Worm (Caenorhabditis elegans) whole organism, L4 larva: ENCODE results near the gene lury-1.

Experiments
- D1046.2 ChIP-seq: fragments of 200-800 bp; sonication (Bioruptor generic); IDR thresholded peaks from 2 replicates; pipeline ENCODE4 v1.3.6; 2022; ENCODE audit warnings: missing genetic modification characterization, missing compliant biosample characterization
- F26F4.8 ChIP-seq: fragments of 200-800 bp; sonication (Bioruptor generic); conservative IDR thresholded peaks from 2 replicates; pipeline ENCODE4 v1.3.6; 2022; ENCODE audit warnings: missing genetic modification characterization, missing compliant biosample characterization
- F44E2.7 ChIP-seq: fragments of 200-800 bp; sonication (Bioruptor generic); IDR thresholded peaks from 2 replicates; pipeline ENCODE4 v2.1.2; 2022; ENCODE audit warnings: missing genetic modification characterization, missing compliant biosample characterization
- Y105C5A.15 ChIP-seq: fragments of 200-800 bp; sonication (Bioruptor generic); IDR thresholded peaks from 2 replicates; pipeline ENCODE4 v1.3.6; 2022; ENCODE audit warnings: missing genetic modification characterization, missing compliant biosample characterization
- Y48G9A.11 ChIP-seq: fragments of 200-800 bp; sonication (Bioruptor generic); IDR thresholded peaks from 2 replicates; pipeline ENCODE4 v1.3.6; 2022; ENCODE audit warnings: missing genetic modification reagents, missing genetic modification characterization, missing compliant biosample characterization
- ceh-28 ChIP-seq: fragments of 150-350 bp; optimal IDR thresholded peaks from 2 replicates; lab custom pipeline; 2014; ENCODE audit warnings: missing biosample characterization, missing genetic modification reagents, missing genetic modification characterization
- ceh-62 ChIP-seq: sonication (generic microtip); optimal IDR thresholded peaks from 2 replicates; lab custom pipeline; 2017; ENCODE audit warnings: missing biosample characterization, missing genetic modification characterization
- cey-2 ChIP-seq: sonication (generic microtip); optimal IDR thresholded peaks from 3 replicates; lab custom pipeline; 2017; ENCODE audit warnings: missing genetic modification characterization, mild to moderate bottlenecking, missing compliant biosample characterization, antibody characterized with exemption, borderline replicate concordance; ENCODE audit not compliant: insufficient read depth
- ctbp-1 ChIP-seq: fragments of 200-800 bp; sonication (Bioruptor generic); IDR thresholded peaks from 2 replicates; pipeline ENCODE4 v1.3.6; 2022; ENCODE audit warnings: missing genetic modification reagents, missing genetic modification characterization, missing compliant biosample characterization
- daf-12 ChIP-seq: fragments of 150-350 bp; optimal IDR thresholded peaks from 2 replicates; lab custom pipeline; 2014; ENCODE audit warnings: missing biosample characterization, missing genetic modification reagents, missing genetic modification characterization
- daf-16 ChIP-seq, 3 experiments: sonication (generic microtip); optimal IDR thresholded peaks; 2 replicates each; lab custom pipeline; 2016 to 2017; ENCODE audit warnings: missing genetic modification characterization in 3 of 3, missing genetic modification reagents in 3 of 3, mild to moderate bottlenecking in 2 of 3, missing compliant biosample characterization in 2 of 3, missing biosample characterization in 1 of 3, moderate library complexity in 1 of 3
- daf-19 ChIP-seq: fragments of 200-800 bp; sonication (Bioruptor generic); conservative IDR thresholded peaks from 2 replicates; pipeline ENCODE4 v1.3.6; 2022; ENCODE audit warnings: missing genetic modification characterization, missing compliant biosample characterization
- dmd-6 ChIP-seq: fragments of 200-800 bp; sonication (Bioruptor generic); IDR thresholded peaks from 2 replicates; pipeline ENCODE4 v1.3.6; 2022; ENCODE audit warnings: missing genetic modification reagents, missing genetic modification characterization, missing compliant biosample characterization
- dmd-9 ChIP-seq: fragments of 200-800 bp; sonication (Bioruptor generic); IDR thresholded peaks from 2 replicates; pipeline ENCODE4 v1.3.6; 2022; ENCODE audit warnings: missing genetic modification reagents, missing genetic modification characterization, missing compliant biosample characterization
- dve-1 ChIP-seq: sonication (generic microtip); optimal IDR thresholded peaks from 2 replicates; lab custom pipeline; 2017; ENCODE audit warnings: antibody characterized with exemption, mild to moderate bottlenecking, missing genetic modification characterization, missing compliant biosample characterization; ENCODE audit not compliant: insufficient read depth
- egl-43 ChIP-seq: fragments of 200-800 bp; sonication (Bioruptor generic); IDR thresholded peaks from 2 replicates; pipeline ENCODE4 v1.3.6; 2022; ENCODE audit warnings: missing genetic modification reagents, missing genetic modification characterization, missing compliant biosample characterization
- gei-8 ChIP-seq: fragments of 200-800 bp; sonication (Bioruptor generic); optimal IDR thresholded peaks from 2 replicates; lab custom pipeline; 2018; ENCODE audit warnings: mild to moderate bottlenecking, missing genetic modification characterization, missing compliant biosample characterization
- lim-7 ChIP-seq: fragments of 200-800 bp; sonication (Bioruptor generic); IDR thresholded peaks from 2 replicates; pipeline ENCODE4 v1.3.6; 2022; ENCODE audit warnings: missing genetic modification characterization, missing compliant biosample characterization
- lin-29 ChIP-seq: fragments of 200-800 bp; sonication (Bioruptor generic); IDR thresholded peaks from 2 replicates; pipeline ENCODE4 v1.3.6; 2022; ENCODE audit warnings: missing genetic modification reagents, missing genetic modification characterization, missing compliant biosample characterization
- lin-38 ChIP-seq: fragments of 200-800 bp; sonication (Bioruptor generic); IDR thresholded peaks from 2 replicates; pipeline ENCODE4 v1.3.6; 2022; ENCODE audit warnings: missing genetic modification reagents, missing genetic modification characterization, missing compliant biosample characterization
- lin-39 ChIP-seq: fragments of 150-350 bp; optimal IDR thresholded peaks from 2 replicates; lab custom pipeline; 2014; ENCODE audit warnings: missing biosample characterization, missing genetic modification reagents, missing genetic modification characterization
- mdl-1 ChIP-seq, 2 experiments: fragments of 150-350 bp in 1 of 2; sonication (generic microtip) in 1 of 2; optimal IDR thresholded peaks; 2 replicates each; lab custom pipeline; 2014 to 2017; ENCODE audit warnings: missing biosample characterization in 2 of 2, missing genetic modification characterization in 2 of 2
- mes-2 ChIP-seq: sonication (generic microtip); optimal IDR thresholded peaks from 2 replicates; lab custom pipeline; 2016; ENCODE audit warnings: missing genotype, mild to moderate bottlenecking, missing genetic modification characterization, missing compliant biosample characterization; ENCODE audit not compliant: poor library complexity, severe bottlenecking
- nhr-10 ChIP-seq: fragments of 150-350 bp; optimal IDR thresholded peaks from 2 replicates; lab custom pipeline; 2014; ENCODE audit warnings: missing biosample characterization, missing genetic modification characterization
- nhr-11 ChIP-seq: fragments of 150-350 bp; optimal IDR thresholded peaks from 2 replicates; lab custom pipeline; 2014; ENCODE audit warnings: missing biosample characterization, missing genetic modification characterization
- nhr-41 ChIP-seq: fragments of 200-800 bp; sonication (Bioruptor generic); IDR thresholded peaks from 2 replicates; pipeline ENCODE4 v1.3.6; 2022; ENCODE audit warnings: missing genetic modification reagents, missing genetic modification characterization, missing compliant biosample characterization
- php-3 ChIP-seq: fragments of 200-800 bp; sonication (Bioruptor generic); IDR thresholded peaks from 2 replicates; pipeline ENCODE4 v1.3.6; 2022; ENCODE audit warnings: missing genetic modification reagents, missing genetic modification characterization, missing compliant biosample characterization
- pqm-1 ChIP-seq: sonication (generic microtip); optimal IDR thresholded peaks from 2 replicates; lab custom pipeline; 2017; ENCODE audit warnings: missing biosample characterization, missing genetic modification characterization
- rbr-2 ChIP-seq: sonication (generic microtip); optimal IDR thresholded peaks from 2 replicates; lab custom pipeline; 2016; ENCODE audit warnings: missing genotype, missing genetic modification characterization, missing compliant biosample characterization
- sdz-12 ChIP-seq: fragments of 200-800 bp; sonication (Bioruptor generic); optimal IDR thresholded peaks from 2 replicates; lab custom pipeline; 2018; ENCODE audit warnings: mild to moderate bottlenecking, missing genetic modification characterization, missing compliant biosample characterization
- set-16 ChIP-seq: fragments of 200-800 bp; sonication (Bioruptor generic); IDR thresholded peaks from 2 replicates; pipeline ENCODE4 v1.3.6; 2022; ENCODE audit warnings: missing genetic modification reagents, missing genetic modification characterization, missing compliant biosample characterization
- skn-1 ChIP-seq: fragments of 150-350 bp; optimal IDR thresholded peaks from 2 replicates; lab custom pipeline; 2014; ENCODE audit warnings: missing biosample characterization, missing genetic modification characterization
- snpc-1.2 ChIP-seq: fragments of 200-800 bp; sonication (Bioruptor generic); IDR thresholded peaks from 2 replicates; pipeline ENCODE4 v1.3.6; 2022; ENCODE audit warnings: missing genetic modification reagents, missing genetic modification characterization, missing compliant biosample characterization
- snpc-4 ChIP-seq: fragments of 150-350 bp; optimal IDR thresholded peaks from 2 replicates; lab custom pipeline; 2014; ENCODE audit warnings: missing biosample characterization, missing genetic modification characterization
- spr-1 ChIP-seq: sonication (generic microtip); optimal IDR thresholded peaks from 2 replicates; lab custom pipeline; 2016; ENCODE audit warnings: mild to moderate bottlenecking, missing genetic modification characterization, missing compliant biosample characterization
- tra-1 ChIP-seq: fragments of 200-800 bp; sonication (Bioruptor generic); IDR thresholded peaks from 2 replicates; pipeline ENCODE4 v1.3.6; 2022; ENCODE audit warnings: missing genetic modification reagents, missing genetic modification characterization, missing compliant biosample characterization
- zfp-3 ChIP-seq: fragments of 200-800 bp; sonication (Bioruptor generic); conservative IDR thresholded peaks from 2 replicates; pipeline ENCODE4 v1.3.6; 2022; ENCODE audit warnings: missing genetic modification reagents, missing genetic modification characterization, missing compliant biosample characterization
- zip-2 ChIP-seq: fragments of 150-350 bp; optimal IDR thresholded peaks from 2 replicates; lab custom pipeline; 2014; ENCODE audit warnings: missing biosample characterization, missing genetic modification characterization
- ztf-7 ChIP-seq: fragments of 150-350 bp; optimal IDR thresholded peaks from 2 replicates; lab custom pipeline; 2014; ENCODE audit warnings: missing biosample characterization, missing genetic modification characterization

The lury-1 gene

ce11 chrIII:12182919-12183318 lies 3.3 kb upstream of the lury-1 start, which contains the start of gene Y75B8A.10:
TSS of gene Y75B8A.10 (minus strand) at chrIII:12183019.
- no peak for TF ChIP-seq nhr-41
- TF ChIP-seq skn-1 (tag; lab: Kevin White, UChicago): no peak
- TF ChIP-seq dmd-6 (GFP tag; lab: Robert Waterston, UW): no peak
- no peak for TF ChIP-seq ztf-7
- TF ChIP-seq D1046.2 (GFP tag; lab: Robert Waterston, UW): no peak
- no peak for TF ChIP-seq F26F4.8
- TF ChIP-seq daf-19 (GFP tag; lab: Robert Waterston, UW): no peak
- TF ChIP-seq zfp-3: no peak
- TF ChIP-seq gei-8 (GFP tag; lab: Kevin White, UChicago): no peak
- TF ChIP-seq snpc-4 (tag; lab: Kevin White, UChicago): no peak
- TF ChIP-seq nhr-11: no peak
- no peak for TF ChIP-seq mes-2 (tag; lab: Kevin White, UChicago)
- no peak for TF ChIP-seq zip-2
- TF ChIP-seq, all 104 proteins: peak for 0

- TF ChIP-seq Y48G9A.11 (GFP tag; lab: Robert Waterston, UW) (no peak), pqm-1 (tag; lab: Kevin White, UChicago) (peak; percentile 22), dve-1 (tag; lab: Kevin White, UChicago) (peak; percentile 12), daf-16 (GFP tag; optimal IDR thresholded peaks at IDR 0.05; lab: Kevin White, UChicago) (no peak), daf-16 (tag; optimal IDR thresholded peaks at IDR 0.05; lab: Kevin White, UChicago) (peak; percentile 75)
Observed at ce11 chrIII:12188236-12188635, 2.0 kb downstream of the lury-1 start.

ce11 chrIII:12192589-12192988 lies 6.4 kb downstream of the lury-1 start:
- peak; percentile 47; the same call in 1 of the 2 replicates for TF ChIP-seq set-16
- TF ChIP-seq snpc-1.2 (GFP tag; lab: Robert Waterston, UW): 0 out of 2 replicates have a peak, but pooled peaks have one; percentile 27
- TF ChIP-seq lim-7 (GFP tag; lab: Robert Waterston, UW): peak; percentile 54; the same call in 1 of the 2 replicates
- TF ChIP-seq egl-43 (GFP tag; lab: Robert Waterston, UW): peak; percentile 55; the same call in 1 of the 2 replicates
- peak; percentile 45; the same call in 1 of the 2 replicates for TF ChIP-seq dmd-9 (GFP tag; lab: Robert Waterston, UW)
- 0 out of 2 replicates have a peak, but pooled peaks have one; percentile 10 for TF ChIP-seq ctbp-1 (GFP tag; lab: Robert Waterston, UW)
- peak; percentile 39; the same call in 1 of the 2 replicates for TF ChIP-seq lin-38 (GFP tag; lab: Robert Waterston, UW)

ce11 chrIII:12194190-12194589 lies 8.0 kb downstream of the lury-1 start, which contains the start of gene Y75B8A.44:
TSS of gene Y75B8A.44 (plus strand) at chrIII:12194490.
- TF ChIP-seq lin-29 (GFP tag; lab: Robert Waterston, UW) (no peak), tra-1 (GFP tag; lab: Robert Waterston, UW) (no peak), lin-39 (tag; lab: Kevin White, UChicago) (no peak), php-3 (GFP tag; lab: Robert Waterston, UW) (no peak), nhr-10 (tag; lab: Kevin White, UChicago) (no peak), dmd-9 (GFP tag; lab: Robert Waterston, UW) (no peak), cey-2 (tag; lab: Kevin White, UChicago) (no peak), spr-1 (tag; lab: Kevin White, UChicago) (no peak), Y105C5A.15 (GFP tag; lab: Robert Waterston, UW) (no peak), ceh-28 (tag; lab: Kevin White, UChicago) (no peak), egl-43 (GFP tag; lab: Robert Waterston, UW) (no peak), ceh-62 (tag; lab: Kevin White, UChicago) (no peak), daf-12 (tag; lab: Kevin White, UChicago) (no peak), mdl-1 (tag; optimal IDR thresholded peaks at IDR 0.05; lab: Kevin White, UChicago) (no peak), sdz-12 (GFP tag; lab: Kevin White, UChicago) (no peak), lin-38 (GFP tag; lab: Robert Waterston, UW) (no peak), rbr-2 (no peak), F44E2.7 (GFP tag; lab: Robert Waterston, UW) (no peak)
- TF ChIP-seq, all 104 proteins: peak for 0
